Worm (Caenorhabditis elegans) whole organism, young adult: ENCODE data around the gene K10C9.7.

ENCODE experiments used
- D2030.7 ChIP-seq: fragments of 200-800 bp; sonication (Bioruptor generic); IDR thresholded peaks from 2 replicates; pipeline ENCODE4 v1.3.6; 2022; ENCODE audit warnings: missing genetic modification reagents, missing genetic modification characterization, missing compliant biosample characterization
- fkh-3 ChIP-seq: sonication (generic microtip); optimal IDR thresholded peaks from 2 replicates; lab custom pipeline; 2016; ENCODE audit warnings: mild to moderate bottlenecking, missing genetic modification characterization, missing compliant biosample characterization
- hmg-1.2 ChIP-seq: fragments of 200-800 bp; sonication (Bioruptor generic); IDR thresholded peaks from 2 replicates; pipeline ENCODE4 v1.3.6; 2022; ENCODE audit warnings: missing genetic modification reagents, missing genetic modification characterization, missing compliant biosample characterization
- hsf-1 ChIP-seq: fragments of 200-800 bp; sonication (Bioruptor generic); IDR thresholded peaks from 2 replicates; pipeline ENCODE4 v1.3.6; 2022; ENCODE audit warnings: missing genetic modification reagents, missing genetic modification characterization, missing compliant biosample characterization
- nfyb-1 ChIP-seq: fragments of 200-800 bp; sonication (Bioruptor generic); IDR thresholded peaks from 2 replicates; pipeline ENCODE4 v1.3.6; 2022; ENCODE audit warnings: missing genetic modification reagents, missing genetic modification characterization, missing compliant biosample characterization
- pbrm-1 ChIP-seq: fragments of 200-800 bp; sonication (Bioruptor generic); IDR thresholded peaks from 2 replicates; pipeline ENCODE4 v1.3.6; 2022; ENCODE audit warnings: missing genetic modification reagents, missing genetic modification characterization, missing compliant biosample characterization
- pha-4 ChIP-seq: fragments of 150-350 bp; sonication (generic microtip); optimal IDR thresholded peaks from 2 replicates; lab custom pipeline; 2014; ENCODE audit warnings: missing biosample characterization, missing genetic modification reagents, missing genetic modification characterization
- rec-8 ChIP-seq, 2 experiments: sonication (generic microtip); optimal IDR thresholded peaks; 2 replicates each; lab custom pipeline; 2016; ENCODE audit warnings: mild to moderate bottlenecking in 2 of 2, missing genetic modification characterization in 2 of 2, missing genetic modification reagents in 2 of 2, missing genotype in 2 of 2, missing biosample characterization in 1 of 2, missing compliant biosample characterization in 1 of 2, moderate library complexity in 1 of 2
- snpc-1.1 ChIP-seq: sonication (generic microtip); optimal IDR thresholded peaks from 2 replicates; lab custom pipeline; 2017; ENCODE audit warnings: missing genetic modification characterization, mild to moderate bottlenecking, missing compliant biosample characterization, antibody characterized with exemption, moderate library complexity, missing genotype, missing genetic modification reagents; ENCODE audit not compliant: insufficient read depth
- unc-62 ChIP-seq: fragments of 150-350 bp; optimal IDR thresholded peaks from 2 replicates; lab custom pipeline; 2014; ENCODE audit warnings: missing biosample characterization, missing genetic modification reagents, missing genetic modification characterization
- ztf-28 ChIP-seq: fragments of 200-800 bp; sonication (Bioruptor generic); IDR thresholded peaks from 2 replicates; pipeline ENCODE4 v1.3.6; 2022; ENCODE audit warnings: missing genetic modification reagents, missing genetic modification characterization, missing compliant biosample characterization

ce11 chrV:1084016-1084415 is 16.6 kb upstream of the K10C9.7 start, which contains the start of gene Y50D4B.6:
- TF ChIP-seq unc-62 (GFP tag; lab: Kevin White, UChicago) (no peak), nfyb-1 (GFP tag; lab: Robert Waterston, UW) (no peak), fkh-3 (tag; lab: Kevin White, UChicago) (no peak), pha-4 (no peak), pbrm-1 (GFP tag; lab: Robert Waterston, UW) (no peak), hmg-1.2 (GFP tag; lab: Robert Waterston, UW) (no peak), rec-8 (tag; optimal IDR thresholded peaks at IDR 0.05; lab: Kevin White, UChicago) (no peak), D2030.7 (GFP tag; lab: Robert Waterston, UW) (no peak), snpc-1.1 (tag; lab: Kevin White, UChicago) (no peak), hsf-1 (GFP tag; lab: Robert Waterston, UW) (no peak), ztf-28 (GFP tag; lab: Robert Waterston, UW) (no peak)
